Fruit fly (Drosophila melanogaster) whole organism, embryonic: ENCODE measurements around the gene CG2901.

Experiments used
- BtbVII ChIP-seq: fragments of 200-800 bp; sonication (Bioruptor generic); optimal IDR thresholded peaks from 3 replicates; lab custom pipeline; 2017; ENCODE audit warnings: missing biosample characterization, mild to moderate bottlenecking, missing genetic modification characterization
- CG10979 ChIP-seq: fragments of 200-800 bp; sonication (Bioruptor generic); optimal IDR thresholded peaks from 2 replicates; lab custom pipeline; 2018; ENCODE audit warnings: missing biosample characterization, mild to moderate bottlenecking, missing genetic modification characterization, moderate library complexity
- CG11695 ChIP-seq: fragments of 200-800 bp; sonication (Bioruptor generic); IDR thresholded peaks from 3 replicates; pipeline ENCODE4 v1.3.6; 2022; ENCODE audit warnings: missing biosample characterization, missing genetic modification characterization
- CG11696 ChIP-seq: fragments of 200-800 bp; sonication (Bioruptor generic); IDR thresholded peaks from 2 replicates; pipeline ENCODE4 v1.3.6; 2022; ENCODE audit warnings: missing biosample characterization, missing genetic modification characterization
- CG12219 ChIP-seq: fragments of 200-800 bp; sonication (Bioruptor generic); optimal IDR thresholded peaks from 3 replicates; lab custom pipeline; 2018; ENCODE audit warnings: missing biosample characterization, mild to moderate bottlenecking, missing genetic modification characterization
- CG12744 ChIP-seq: fragments of 200-800 bp; sonication (Bioruptor generic); optimal IDR thresholded peaks from 2 replicates; lab custom pipeline; 2016; ENCODE audit warnings: missing biosample characterization, missing genetic modification characterization
- CG13624 ChIP-seq: fragments of 200-800 bp; sonication (Bioruptor generic); optimal IDR thresholded peaks from 2 replicates; lab custom pipeline; 2016; ENCODE audit warnings: missing biosample characterization, missing genetic modification characterization
- CG15073 ChIP-seq: fragments of 200-800 bp; sonication (Bioruptor generic); optimal IDR thresholded peaks from 2 replicates; lab custom pipeline; 2016; ENCODE audit warnings: missing biosample characterization, missing genetic modification characterization
- CG1602 ChIP-seq: fragments of 200-800 bp; sonication (Bioruptor generic); optimal IDR thresholded peaks from 3 replicates; lab custom pipeline; 2016; ENCODE audit warnings: missing biosample characterization, missing genetic modification characterization
- CG17385 ChIP-seq: fragments of 200-800 bp; sonication (Bioruptor generic); optimal IDR thresholded peaks from 3 replicates; lab custom pipeline; 2018; ENCODE audit warnings: missing biosample characterization, mild to moderate bottlenecking, missing genetic modification characterization
- CG17802 ChIP-seq: fragments of 200-800 bp; sonication (Bioruptor generic); optimal IDR thresholded peaks from 2 replicates; lab custom pipeline; 2018; ENCODE audit warnings: missing biosample characterization, mild to moderate bottlenecking, missing genetic modification characterization, moderate library complexity
- CG18011 ChIP-seq: fragments of 200-800 bp; sonication (Bioruptor generic); optimal IDR thresholded peaks from 2 replicates; lab custom pipeline; 2017; ENCODE audit warnings: missing biosample characterization, missing genetic modification characterization, mild to moderate bottlenecking, moderate library complexity, missing genotype
- CG18262 ChIP-seq: fragments of 200-800 bp; optimal IDR thresholded peaks from 3 replicates; lab custom pipeline; 2019; ENCODE audit warnings: missing biosample characterization, mild to moderate bottlenecking, missing genetic modification characterization, moderate library complexity
- CG18476 ChIP-seq: fragments of 200-800 bp; sonication (Bioruptor generic); optimal IDR thresholded peaks from 2 replicates; lab custom pipeline; 2016; ENCODE audit warnings: missing biosample characterization, mild to moderate bottlenecking, missing genetic modification characterization
- CG30431 ChIP-seq: fragments of 200-800 bp; sonication (Bioruptor generic); optimal IDR thresholded peaks from 2 replicates; lab custom pipeline; 2017; ENCODE audit warnings: missing biosample characterization, missing genetic modification characterization
- CG3065 ChIP-seq: fragments of 200-800 bp; sonication (Bioruptor generic); optimal IDR thresholded peaks from 2 replicates; lab custom pipeline; 2016; ENCODE audit warnings: missing biosample characterization, missing genetic modification characterization
- CG3407 ChIP-seq: fragments of 200-800 bp; sonication (Bioruptor generic); optimal IDR thresholded peaks from 2 replicates; lab custom pipeline; 2018; ENCODE audit warnings: missing biosample characterization, mild to moderate bottlenecking, missing genetic modification characterization
- CG4854 ChIP-seq: fragments of 200-800 bp; sonication (Bioruptor generic); optimal IDR thresholded peaks from 2 replicates; lab custom pipeline; 2016; ENCODE audit warnings: missing biosample characterization, missing genetic modification characterization, inconsistent platforms
- CG7357 ChIP-seq: fragments of 200-800 bp; sonication (Bioruptor generic); IDR thresholded peaks from 3 replicates; pipeline ENCODE4 v1.3.6; 2022; ENCODE audit warnings: missing biosample characterization, missing genetic modification characterization
- CG7786 ChIP-seq: fragments of 200-800 bp; sonication (Bioruptor generic); optimal IDR thresholded peaks from 2 replicates; lab custom pipeline; 2016; ENCODE audit warnings: missing biosample characterization, missing genetic modification characterization
- CG8089 ChIP-seq: fragments of 200-800 bp; sonication (Bioruptor generic); optimal IDR thresholded peaks from 3 replicates; lab custom pipeline; 2016; ENCODE audit warnings: missing biosample characterization, missing genetic modification characterization
- CG9215 ChIP-seq: fragments of 200-800 bp; sonication (Bioruptor generic); IDR thresholded peaks from 2 replicates; pipeline ENCODE4 v1.3.6; 2022; ENCODE audit warnings: missing biosample characterization, missing genetic modification characterization
- CG9876 ChIP-seq: fragments of 200-800 bp; sonication (Bioruptor generic); optimal IDR thresholded peaks from 2 replicates; lab custom pipeline; 2016; ENCODE audit warnings: missing biosample characterization, missing genetic modification characterization
- CkIIα-i1 ChIP-seq: fragments of 200-800 bp; sonication (Bioruptor generic); IDR thresholded peaks from 2 replicates; pipeline ENCODE4 v1.3.6; 2022; ENCODE audit warnings: missing biosample characterization, missing genetic modification characterization
- Dek ChIP-seq: fragments of 200-800 bp; sonication (Bioruptor generic); optimal IDR thresholded peaks from 3 replicates; lab custom pipeline; 2019; ENCODE audit warnings: missing biosample characterization, mild to moderate bottlenecking, missing genetic modification characterization, moderate library complexity
- Gsc ChIP-seq: fragments of 200-800 bp; sonication (Bioruptor generic); IDR thresholded peaks from 2 replicates; pipeline ENCODE4 v1.3.6; 2022; ENCODE audit warnings: missing biosample characterization, missing genetic modification characterization
- NC2β ChIP-seq: fragments of 200-800 bp; sonication (Bioruptor generic); optimal IDR thresholded peaks from 2 replicates; lab custom pipeline; 2016; ENCODE audit warnings: missing biosample characterization, missing genetic modification characterization
- Stat92E ChIP-seq, 3 experiments: fragments of >200 bp in 2 of 3; fragments of 200-800 bp in 1 of 3; sonication (Bioruptor generic) in 1 of 3; optimal IDR thresholded peaks; 2 replicates each; lab custom pipeline; 2017 to 2019; ENCODE audit warnings: missing biosample characterization in 3 of 3, missing genetic modification characterization in 3 of 3, mild to moderate bottlenecking in 1 of 3, moderate library complexity in 1 of 3
- ap ChIP-seq: fragments of 200-800 bp; sonication (Bioruptor generic); IDR thresholded peaks from 2 replicates; pipeline ENCODE4 v1.3.6; 2022; ENCODE audit warnings: missing biosample characterization, missing genetic modification characterization
- croc ChIP-seq: fragments of 200-800 bp; sonication (Bioruptor generic); conservative IDR thresholded peaks from 3 replicates; pipeline ENCODE4 v1.3.6; 2022; ENCODE audit warnings: missing biosample characterization, missing genetic modification characterization
- danr ChIP-seq: fragments of 200-800 bp; sonication (Bioruptor generic); IDR thresholded peaks from 2 replicates; pipeline ENCODE4 v1.3.6; 2022; ENCODE audit warnings: missing biosample characterization, missing genetic modification characterization
- dati ChIP-seq: fragments of 200-800 bp; sonication (Bioruptor generic); IDR thresholded peaks from 2 replicates; pipeline ENCODE4 v1.3.6; 2022; ENCODE audit warnings: missing biosample characterization, missing genetic modification characterization
- gt ChIP-seq: fragments of 200-800 bp; sonication (Bioruptor generic); IDR thresholded peaks from 2 replicates; pipeline ENCODE4 v1.3.6; 2022; ENCODE audit warnings: missing biosample characterization, missing genetic modification characterization
- hbn ChIP-seq: fragments of 200-800 bp; sonication (Bioruptor generic); IDR thresholded peaks from 2 replicates; pipeline ENCODE4 v1.3.6; 2022; ENCODE audit warnings: missing biosample characterization, missing genetic modification characterization; ENCODE audit not compliant: partially characterized antibody
- inv ChIP-seq: fragments of 200-800 bp; sonication (Bioruptor generic); IDR thresholded peaks from 2 replicates; pipeline ENCODE4 v1.3.6; 2022; ENCODE audit warnings: missing biosample characterization, missing genetic modification characterization; ENCODE audit not compliant: partially characterized antibody
- lmd ChIP-seq: fragments of 200-800 bp; sonication (Bioruptor generic); IDR thresholded peaks from 2 replicates; pipeline ENCODE4 v1.3.6; 2022; ENCODE audit warnings: missing biosample characterization, missing genetic modification characterization
- pb ChIP-seq: fragments of 200-800 bp; sonication (Bioruptor generic); optimal IDR thresholded peaks from 3 replicates; lab custom pipeline; 2016; ENCODE audit warnings: missing biosample characterization, missing genetic modification characterization
- pros ChIP-seq: fragments of 200-800 bp; sonication (Bioruptor generic); optimal IDR thresholded peaks from 3 replicates; lab custom pipeline; 2019; ENCODE audit warnings: missing biosample characterization, mild to moderate bottlenecking, missing genetic modification characterization, moderate library complexity
- psq ChIP-seq: fragments of 200-800 bp; sonication (Bioruptor generic); optimal IDR thresholded peaks from 2 replicates; lab custom pipeline; 2017; ENCODE audit warnings: missing biosample characterization, missing genetic modification characterization
- repo ChIP-seq: fragments of 200-800 bp; sonication (Bioruptor generic); optimal IDR thresholded peaks from 2 replicates; lab custom pipeline; 2016; ENCODE audit warnings: missing biosample characterization, missing genetic modification characterization
- sc ChIP-seq, 3 experiments: fragments of >200 bp in 2 of 3; fragments of 200-800 bp in 1 of 3; sonication (Bioruptor generic) in 1 of 3; optimal IDR thresholded peaks; 2 replicates in 2 of 3; 3 replicates in 1 of 3; lab custom pipeline; 2017; ENCODE audit warnings: mild to moderate bottlenecking in 1 of 3, missing biosample characterization in 1 of 3, missing genetic modification characterization in 1 of 3, missing genetic modification reagents in 1 of 3
- sqz ChIP-seq: fragments of 200-800 bp; sonication (Bioruptor generic); optimal IDR thresholded peaks from 3 replicates; lab custom pipeline; 2018; ENCODE audit warnings: missing biosample characterization, mild to moderate bottlenecking, missing genetic modification characterization
- toy ChIP-seq: fragments of 200-800 bp; sonication (Bioruptor generic); IDR thresholded peaks from 2 replicates; pipeline ENCODE4 v1.3.6; 2022; ENCODE audit warnings: missing biosample characterization, missing genetic modification characterization
- tup ChIP-seq: fragments of 200-800 bp; sonication (Bioruptor generic); optimal IDR thresholded peaks from 2 replicates; lab custom pipeline; 2016; ENCODE audit warnings: missing biosample characterization, mild to moderate bottlenecking, missing genetic modification characterization, moderate library complexity
- unpg ChIP-seq: fragments of 200-800 bp; sonication (Bioruptor generic); optimal IDR thresholded peaks from 3 replicates; lab custom pipeline; 2018; ENCODE audit warnings: missing biosample characterization, mild to moderate bottlenecking, missing genetic modification characterization, moderate library complexity
- vvl ChIP-seq: fragments of 200-800 bp; sonication (Bioruptor generic); IDR thresholded peaks from 2 replicates; pipeline ENCODE4 v1.3.6; 2022; ENCODE audit warnings: missing biosample characterization, missing genetic modification characterization
- zen ChIP-seq: fragments of 200-800 bp; sonication (Bioruptor generic); optimal IDR thresholded peaks from 3 replicates; lab custom pipeline; 2018; ENCODE audit warnings: missing biosample characterization, mild to moderate bottlenecking, missing genetic modification characterization, moderate library complexity
- zen2 ChIP-seq: fragments of 200-800 bp; sonication (Bioruptor generic); IDR thresholded peaks from 3 replicates; pipeline ENCODE4 v1.3.6; 2022; ENCODE audit warnings: missing biosample characterization, missing genetic modification characterization; ENCODE audit not compliant: partially characterized antibody
- zfh1 ChIP-seq: fragments of 200-800 bp; sonication (Bioruptor generic); IDR thresholded peaks from 3 replicates; pipeline ENCODE4 v1.3.6; 2022; ENCODE audit warnings: missing biosample characterization, missing genetic modification characterization

Gene CG2901

DNA sequence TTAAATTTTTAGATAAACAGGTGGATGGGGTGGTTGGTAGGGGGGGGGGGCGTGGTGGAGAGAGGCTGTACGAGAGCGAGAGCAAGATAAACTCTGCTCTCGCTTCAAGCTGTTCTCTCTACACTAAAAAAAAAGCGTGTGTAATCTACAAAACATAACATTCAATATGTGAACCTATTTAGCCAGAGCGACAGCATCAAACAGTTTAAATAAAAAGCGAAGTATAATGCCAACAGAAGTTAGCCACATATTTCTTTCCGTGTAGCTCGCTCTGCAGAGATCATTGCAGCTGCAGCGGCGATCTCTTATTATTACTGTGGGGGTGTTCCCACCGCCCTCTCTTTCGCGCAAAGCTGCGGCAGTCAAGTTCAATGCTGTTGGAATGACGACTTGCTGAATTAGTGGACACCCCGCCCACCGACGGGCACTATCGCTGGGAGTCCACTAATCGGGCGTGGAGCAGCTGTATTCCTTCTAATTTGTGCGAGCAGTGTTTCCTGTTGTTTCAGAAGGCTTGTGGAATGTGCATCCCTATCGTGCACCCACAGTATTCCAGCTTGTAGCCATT, 40.5 kb downstream of the CG2901 start, which contains the start of gene CG2930 (continued):
- TF ChIP-seq CG7357: peak; percentile 78; the same call in 2 of the 3 replicates
- TF ChIP-seq sc (optimal IDR thresholded peaks at IDR 0.05; lab: Kevin White, UChicago): no peak
- TF ChIP-seq sc (GFP tag; optimal IDR thresholded peaks at IDR 0.05; lab: Kevin White, UChicago): peak; percentile 84
- peak; percentile 78 for TF ChIP-seq repo (GFP tag; lab: Kevin White, UChicago)
- no peak for TF ChIP-seq inv (GFP tag; lab: Robert Waterston, UW)
- peak; percentile 85 for TF ChIP-seq croc (GFP tag; lab: Robert Waterston, UW)
- peak; percentile 63; the same call in 1 of the 2 replicates for TF ChIP-seq CG11696
- peak; percentile 72 for TF ChIP-seq pb
- TF ChIP-seq CG3407 (GFP tag; lab: Kevin White, UChicago): peak; percentile 78
- TF ChIP-seq CG7786 (GFP tag; lab: Kevin White, UChicago): peak; percentile 74
- peak; percentile 77 for TF ChIP-seq dati
- peak; percentile 73 for TF ChIP-seq zen (tag; lab: Kevin White, UChicago)
- TF ChIP-seq CG10979 (tag; lab: Kevin White, UChicago): peak; percentile 88
- TF ChIP-seq CG30431 (GFP tag; lab: Kevin White, UChicago): peak; percentile 86
- TF ChIP-seq CG9215 (GFP tag; lab: Robert Waterston, UW): peak; percentile 63
- peak; percentile 96 for TF ChIP-seq vvl (GFP tag; lab: Robert Waterston, UW)
- peak; percentile 65 for TF ChIP-seq Dek (tag; lab: Kevin White, UChicago)
- peak in 1 of 3 experiments; percentile 14 for TF ChIP-seq Stat92E (GFP tag; optimal IDR thresholded peaks at IDR 0.05; lab: Kevin White, UChicago)
- peak; percentile 49 for TF ChIP-seq CG13624
- TF ChIP-seq CG15073 (GFP tag; lab: Kevin White, UChicago): peak; percentile 22
- TF ChIP-seq NC2β (GFP tag; lab: Kevin White, UChicago): peak; percentile 82
- TF ChIP-seq CG4854: peak; percentile 48
- peak; percentile 88 for TF ChIP-seq unpg
- no peak for TF ChIP-seq pros (GFP tag; lab: Kevin White, UChicago)
- peak; percentile 19 for TF ChIP-seq CG18011 (GFP tag; lab: Kevin White, UChicago)
- TF ChIP-seq CG9876: peak; percentile 64
- peak; percentile 51 for TF ChIP-seq CG12744 (GFP tag; lab: Kevin White, UChicago)
- peak; percentile 58 for TF ChIP-seq psq (GFP tag; lab: Kevin White, UChicago)
- TF ChIP-seq CG3065: peak; percentile 75
- TF ChIP-seq tup (GFP tag; lab: Kevin White, UChicago): peak; percentile 72
- TF ChIP-seq hbn: no peak
- peak; percentile 78 for TF ChIP-seq CG17385 (GFP tag; lab: Kevin White, UChicago)
- peak; percentile 78 for TF ChIP-seq CG8089 (GFP tag; lab: Kevin White, UChicago)
- peak; percentile 85 for TF ChIP-seq CG11695 (GFP tag; lab: Robert Waterston, UW)
- peak; percentile 67 for TF ChIP-seq Gsc (GFP tag; lab: Robert Waterston, UW)
- no peak for TF ChIP-seq zen2 (GFP tag; lab: Robert Waterston, UW)
- TF ChIP-seq ap (GFP tag; lab: Robert Waterston, UW): peak; percentile 85
- TF ChIP-seq CkIIα-i1 (GFP tag; lab: Robert Waterston, UW): 0 out of 2 replicates have a peak, but pooled peaks have one; percentile 53
- peak; percentile 62 for TF ChIP-seq sqz
- TF ChIP-seq BtbVII (GFP tag; lab: Kevin White, UChicago): peak; percentile 32
- peak; percentile 82 for TF ChIP-seq CG18262
- TF ChIP-seq CG18476 (GFP tag; lab: Kevin White, UChicago): peak; percentile 71
- peak; percentile 89 for TF ChIP-seq lmd (GFP tag; lab: Robert Waterston, UW)
- TF ChIP-seq CG17802 (tag; lab: Kevin White, UChicago): peak; percentile 80
- peak; percentile 87 for TF ChIP-seq CG12219
- TF ChIP-seq gt (GFP tag; lab: Robert Waterston, UW): peak; percentile 82
- TF ChIP-seq toy (GFP tag; lab: Robert Waterston, UW): 0 out of 2 replicates have a peak, but pooled peaks have one; percentile 31
- TF ChIP-seq danr: peak; percentile 69
- TF ChIP-seq zfh1 (GFP tag; lab: Robert Waterston, UW): peak; percentile 95
- peak; percentile 83 for TF ChIP-seq CG1602
